Worm (Caenorhabditis elegans): ENCODE measurements around the gene srw-12.

The srw-12 gene

DNA sequence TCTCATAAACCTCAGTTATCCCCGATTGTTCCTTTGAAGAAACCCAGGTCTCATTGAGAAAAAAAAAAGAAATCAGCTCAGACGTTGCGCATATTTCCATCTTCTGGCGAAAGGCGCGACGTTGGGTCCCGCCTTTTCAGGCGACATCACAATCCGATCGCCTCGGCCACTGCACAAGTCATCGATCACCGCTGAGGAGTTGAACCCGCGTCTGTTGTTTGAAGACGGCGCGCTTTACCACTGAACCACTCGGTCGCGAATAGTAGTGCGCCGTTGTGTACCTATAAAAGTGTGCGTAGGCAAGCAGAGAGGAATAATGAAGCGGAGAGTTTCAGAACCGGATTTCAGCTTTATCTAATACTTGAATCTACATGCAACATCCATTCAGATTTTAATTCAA lies 47.5 kb downstream of the srw-12 start, which contains the start of gene Y75B12B.11 (continued):
- TF ChIP-seq snpc-4 (tag; optimal IDR thresholded peaks at IDR 0.05) (peak; percentile 56), egl-27 (tag; optimal IDR thresholded peaks at IDR 0.05) (no peak), nhr-11 (tag; optimal IDR thresholded peaks at IDR 0.05) (no peak), nhr-47 (tag; optimal IDR thresholded peaks at IDR 0.05) (peak; percentile 83), fkh-10 (GFP tag; optimal IDR thresholded peaks at IDR 0.05) (no peak), efl-1 (optimal IDR thresholded peaks at IDR 0.05) (peak; percentile 57 to 80), efl-1 (GFP tag; optimal IDR thresholded peaks at IDR 0.05 in 1 of 2) (peak; percentile 72 to 98), aha-1 (tag; optimal IDR thresholded peaks at IDR 0.05) (no peak), mep-1 (tag; optimal IDR thresholded peaks at IDR 0.05) (peak; percentile 79), nhr-19 (GFP tag; conservative IDR thresholded peaks at IDR 0.05) (peak; percentile 71), unc-86 (tag; optimal IDR thresholded peaks at IDR 0.05) (peak; percentile 40), skn-1 (tag; optimal IDR thresholded peaks at IDR 0.05) (peak; percentile 67), C34B4.2 (tag; optimal IDR thresholded peaks at IDR 0.05) (peak; percentile 29), ztf-11 (tag; optimal IDR thresholded peaks at IDR 0.05) (peak in 1 of 2 experiments; percentile 33), mdl-1 (tag; optimal IDR thresholded peaks at IDR 0.05) (peak in 1 of 2 experiments; percentile 51), nhr-237 (tag; optimal IDR thresholded peaks at IDR 0.05) (no peak), unc-30 (tag; optimal IDR thresholded peaks at IDR 0.05) (no peak), grh-1 (GFP tag; IDR thresholded peaks at IDR 0.05) (peak; percentile 43; the same call in 1 of the 2 replicates), ceh-82 (tag; optimal IDR thresholded peaks at IDR 0.05) (peak; percentile 33 to 64 (median 37)), nhr-12 (tag; optimal IDR thresholded peaks at IDR 0.05) (no peak), pag-3 (tag; optimal IDR thresholded peaks at IDR 0.05; ENCODE audit: borderline replicate concordance, insufficient read depth) (no peak), egl-13 (tag; optimal IDR thresholded peaks at IDR 0.05) (no peak), nhr-20 (tag; optimal IDR thresholded peaks at IDR 0.05) (peak; percentile 79), C16A3.4 (tag; optimal IDR thresholded peaks at IDR 0.05) (peak; percentile 69), zip-4 (GFP tag; optimal IDR thresholded peaks at IDR 0.05) (peak; percentile 29)

DNA sequence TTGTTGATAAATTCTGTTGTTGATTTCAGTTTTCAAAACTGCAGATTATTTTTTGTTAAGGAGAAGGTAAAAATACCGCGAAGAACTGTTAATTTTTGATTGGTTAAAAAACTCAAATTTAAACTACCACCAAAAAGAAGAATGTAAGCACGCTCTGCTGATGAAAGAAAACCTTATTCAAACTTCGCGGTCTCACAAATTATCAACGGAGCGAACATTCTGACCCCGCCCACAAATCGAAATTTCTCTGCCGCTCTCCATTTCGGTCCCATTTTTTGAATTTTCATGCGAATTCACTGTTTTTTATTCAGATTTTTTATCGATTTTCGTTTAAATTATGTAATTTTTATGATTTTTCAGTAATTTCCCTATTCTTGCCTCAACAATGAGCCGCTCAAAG lies 48.9 kb downstream of the srw-12 start, which contains the start of gene cyn-3:
TSS of gene cyn-3 (plus strand) at position 361 of the 400 bp plus-strand sequence.
- TF ChIP-seq ama-1 (optimal IDR thresholded peaks at IDR 0.05) (peak; percentile 66), nhr-237 (tag; optimal IDR thresholded peaks at IDR 0.05) (peak; percentile 77), lin-35 (GFP tag; optimal IDR thresholded peaks at IDR 0.05) (peak; percentile 100), C04F5.9 (tag; optimal IDR thresholded peaks at IDR 0.05) (no peak), fkh-8 (tag; optimal IDR thresholded peaks at IDR 0.05) (peak; percentile 89), pqm-1 (tag; optimal IDR thresholded peaks at IDR 0.05) (no peak), fos-1 (tag; optimal IDR thresholded peaks at IDR 0.05) (peak; percentile 90), ceh-88 (GFP tag; IDR thresholded peaks at IDR 0.05) (0 out of 2 replicates have a peak, but pooled peaks have one; percentile 27), fkh-10 (GFP tag; optimal IDR thresholded peaks at IDR 0.05) (peak; percentile 56), zag-1 (tag; optimal IDR thresholded peaks at IDR 0.05) (no peak), nhr-84 (tag; optimal IDR thresholded peaks at IDR 0.05) (no peak), mep-1 (tag; optimal IDR thresholded peaks at IDR 0.05) (peak; percentile 92), ceh-8 (GFP tag; optimal IDR thresholded peaks at IDR 0.05) (peak; percentile 10), hpl-2 (GFP tag; optimal IDR thresholded peaks at IDR 0.05) (no peak), nhr-85 (tag) (peak; percentile 95), elt-2 (tag; optimal IDR thresholded peaks at IDR 0.05) (peak; percentile 37), ces-1 (GFP tag; optimal IDR thresholded peaks at IDR 0.05) (no peak), snpc-4 (tag; optimal IDR thresholded peaks at IDR 0.05) (peak; percentile 74), isw-1 (GFP tag; IDR thresholded peaks at IDR 0.05) (peak; percentile 91), nhr-90 (tag; optimal IDR thresholded peaks at IDR 0.05; ENCODE audit: poor library complexity) (peak; percentile 85), irx-1 (tag; optimal IDR thresholded peaks at IDR 0.05) (peak; percentile 83), aha-1 (tag; optimal IDR thresholded peaks at IDR 0.05) (peak; percentile 56), Y116A8C.19 (tag; optimal IDR thresholded peaks at IDR 0.05; ENCODE audit: borderline replicate concordance) (no peak), blmp-1 (tag; optimal IDR thresholded peaks at IDR 0.05) (peak; percentile 91), elt-3 (tag; optimal IDR thresholded peaks at IDR 0.05) (peak in 3 of 6 experiments; percentile 29 to 89 (median 83)), unc-98 (GFP tag; IDR thresholded peaks at IDR 0.05) (peak; percentile 8; the same call in 1 of the 2 replicates), nhr-19 (GFP tag; conservative IDR thresholded peaks at IDR 0.05) (peak; percentile 92), egl-13 (tag; optimal IDR thresholded peaks at IDR 0.05) (peak; percentile 79), ztf-11 (tag; optimal IDR thresholded peaks at IDR 0.05) (peak in 1 of 2 experiments; percentile 17), nhr-77 (tag; optimal IDR thresholded peaks at IDR 0.05) (peak; percentile 74), pag-3 (tag; optimal IDR thresholded peaks at IDR 0.05; ENCODE audit: borderline replicate concordance, insufficient read depth) (no peak), dpl-1 (GFP tag; optimal IDR thresholded peaks at IDR 0.05) (peak; percentile 99), sptf-1 (tag; optimal IDR thresholded peaks at IDR 0.05) (no peak), mdl-1 (tag; optimal IDR thresholded peaks at IDR 0.05) (peak in 1 of 2 experiments; percentile 85), fkh-4 (tag; optimal IDR thresholded peaks at IDR 0.05; ENCODE audit: borderline replicate concordance) (peak; percentile 31), snu-23 (GFP tag; optimal IDR thresholded peaks at IDR 0.05) (peak; percentile 96)
